Fruit fly (Drosophila melanogaster) whole organism, embryonic: Measurements from ENCODE around the gene CG31875.
A peak's percentile ranks its signal among the peaks of the same experiment; 100 is the strongest.

Experiments used
- Atf-2 ChIP-seq: fragments of 200-800 bp; sonication (Bioruptor generic); optimal IDR thresholded peaks from 2 replicates; lab custom pipeline; 2016; ENCODE audit warnings: missing biosample characterization, missing genetic modification characterization
- Atf3 ChIP-seq: fragments of 200-800 bp; sonication (Bioruptor generic); optimal IDR thresholded peaks from 3 replicates; lab custom pipeline; 2016; ENCODE audit warnings: missing biosample characterization, missing genetic modification characterization
- CG10321 ChIP-seq: fragments of 200-800 bp; sonication (Bioruptor generic); IDR thresholded peaks from 2 replicates; pipeline ENCODE4 v1.3.6; 2022; ENCODE audit warnings: missing biosample characterization, missing genetic modification characterization
- CG10366 ChIP-seq: fragments of 200-800 bp; sonication (Bioruptor generic); IDR thresholded peaks from 2 replicates; pipeline ENCODE4 v1.3.6; 2022; ENCODE audit warnings: missing biosample characterization, missing genetic modification characterization
- CG10565 ChIP-seq: fragments of 200-800 bp; sonication (Bioruptor generic); optimal IDR thresholded peaks from 3 replicates; lab custom pipeline; 2016; ENCODE audit warnings: missing biosample characterization, mild to moderate bottlenecking, missing genetic modification characterization
- CG10959 ChIP-seq: fragments of 200-800 bp; sonication (Bioruptor generic); IDR thresholded peaks from 2 replicates; pipeline ENCODE4 v1.3.6; 2022; ENCODE audit warnings: missing biosample characterization, missing genetic modification characterization
- CG11696 ChIP-seq: fragments of 200-800 bp; sonication (Bioruptor generic); IDR thresholded peaks from 2 replicates; pipeline ENCODE4 v1.3.6; 2022; ENCODE audit warnings: missing biosample characterization, missing genetic modification characterization
- CG12659 ChIP-seq: fragments of 200-800 bp; sonication (Bioruptor generic); optimal IDR thresholded peaks from 3 replicates; lab custom pipeline; 2017; ENCODE audit warnings: mild to moderate bottlenecking, missing biosample characterization, missing genetic modification reagents, missing genetic modification characterization
- CG13624 ChIP-seq: fragments of 200-800 bp; sonication (Bioruptor generic); optimal IDR thresholded peaks from 2 replicates; lab custom pipeline; 2016; ENCODE audit warnings: missing biosample characterization, missing genetic modification characterization
- CG15479 ChIP-seq: fragments of 200-800 bp; sonication (Bioruptor generic); optimal IDR thresholded peaks from 3 replicates; lab custom pipeline; 2019; ENCODE audit warnings: missing biosample characterization, mild to moderate bottlenecking, missing genetic modification characterization, moderate library complexity
- CG17328 ChIP-seq: fragments of 200-800 bp; sonication (Bioruptor generic); IDR thresholded peaks from 2 replicates; pipeline ENCODE4 v1.3.6; 2022; ENCODE audit warnings: missing biosample characterization, missing genetic modification characterization
- CG1792 ChIP-seq: fragments of 200-800 bp; sonication (Bioruptor generic); optimal IDR thresholded peaks from 2 replicates; lab custom pipeline; 2016; ENCODE audit warnings: missing biosample characterization, missing genetic modification characterization
- CG43689 ChIP-seq: fragments of 200-800 bp; sonication (Bioruptor generic); IDR thresholded peaks from 2 replicates; pipeline ENCODE4 v1.3.6; 2022; ENCODE audit warnings: missing biosample characterization, missing genetic modification characterization
- CG4730 ChIP-seq: fragments of 200-800 bp; sonication (Bioruptor generic); IDR thresholded peaks from 2 replicates; pipeline ENCODE4 v1.3.6; 2022; ENCODE audit warnings: missing biosample characterization, missing genetic modification characterization
- CG5180 ChIP-seq: fragments of 200-800 bp; sonication (Bioruptor generic); optimal IDR thresholded peaks from 3 replicates; lab custom pipeline; 2017; ENCODE audit warnings: missing biosample characterization, missing genetic modification characterization, mild to moderate bottlenecking, moderate library complexity, missing genetic modification reagents
- CG5245 ChIP-seq: fragments of 200-800 bp; sonication (Bioruptor generic); optimal IDR thresholded peaks from 3 replicates; lab custom pipeline; 2016; ENCODE audit warnings: missing biosample characterization, missing genetic modification characterization
- CG6254 ChIP-seq: fragments of 200-800 bp; sonication (Bioruptor generic); optimal IDR thresholded peaks from 3 replicates; lab custom pipeline; 2017; ENCODE audit warnings: mild to moderate bottlenecking, missing biosample characterization, missing genetic modification reagents, missing genetic modification characterization
- CG6683 ChIP-seq: fragments of 200-800 bp; sonication (Bioruptor generic); optimal IDR thresholded peaks from 2 replicates; lab custom pipeline; 2017; ENCODE audit warnings: missing biosample characterization, mild to moderate bottlenecking, missing genetic modification characterization, missing genetic modification reagents
- CG6791 ChIP-seq: fragments of 200-800 bp; sonication (Bioruptor generic); IDR thresholded peaks from 3 replicates; pipeline ENCODE4 v1.3.6; 2022; ENCODE audit warnings: missing biosample characterization, missing genetic modification characterization; ENCODE audit not compliant: partially characterized antibody
- CG7357 ChIP-seq: fragments of 200-800 bp; sonication (Bioruptor generic); IDR thresholded peaks from 3 replicates; pipeline ENCODE4 v1.3.6; 2022; ENCODE audit warnings: missing biosample characterization, missing genetic modification characterization
- CG7839 ChIP-seq: fragments of 200-800 bp; sonication (Bioruptor generic); optimal IDR thresholded peaks from 3 replicates; lab custom pipeline; 2018; ENCODE audit warnings: missing biosample characterization, mild to moderate bottlenecking, missing genetic modification characterization, moderate library complexity
- CG7928 ChIP-seq: fragments of 200-800 bp; sonication (Bioruptor generic); optimal IDR thresholded peaks from 2 replicates; lab custom pipeline; 2017; ENCODE audit warnings: missing biosample characterization, mild to moderate bottlenecking, missing genetic modification characterization
- CG8089 ChIP-seq: fragments of 200-800 bp; sonication (Bioruptor generic); optimal IDR thresholded peaks from 3 replicates; lab custom pipeline; 2016; ENCODE audit warnings: missing biosample characterization, missing genetic modification characterization
- CG8924 ChIP-seq: fragments of 200-800 bp; optimal IDR thresholded peaks from 3 replicates; lab custom pipeline; 2019; ENCODE audit warnings: missing biosample characterization, mild to moderate bottlenecking, missing genetic modification characterization, moderate library complexity
- CG9932 ChIP-seq: fragments of 200-800 bp; sonication (Bioruptor generic); IDR thresholded peaks from 2 replicates; pipeline ENCODE4 v1.3.6; 2022; ENCODE audit warnings: missing biosample characterization, missing genetic modification characterization
- Chrac-16 ChIP-seq: fragments of 200-800 bp; sonication (Bioruptor generic); optimal IDR thresholded peaks from 3 replicates; lab custom pipeline; 2016; ENCODE audit warnings: missing biosample characterization, missing genetic modification characterization
- Dek ChIP-seq: fragments of 200-800 bp; sonication (Bioruptor generic); optimal IDR thresholded peaks from 3 replicates; lab custom pipeline; 2019; ENCODE audit warnings: missing biosample characterization, mild to moderate bottlenecking, missing genetic modification characterization, moderate library complexity
- Dll ChIP-seq: fragments of 200-800 bp; sonication (Bioruptor generic); IDR thresholded peaks from 4 replicates; pipeline ENCODE4 v1.3.6; 2022; ENCODE audit warnings: missing biosample characterization, missing genetic modification characterization; ENCODE audit not compliant: partially characterized antibody
- Elba2 ChIP-seq: fragments of 200-800 bp; sonication (Bioruptor generic); optimal IDR thresholded peaks from 3 replicates; lab custom pipeline; 2016; ENCODE audit warnings: missing biosample characterization, missing genetic modification characterization
- Ets97D ChIP-seq: fragments of 200-800 bp; sonication (Bioruptor generic); optimal IDR thresholded peaks from 3 replicates; lab custom pipeline; 2016; ENCODE audit warnings: missing biosample characterization, missing genetic modification characterization
- Oaz ChIP-seq: fragments of 200-800 bp; sonication (Bioruptor generic); IDR thresholded peaks from 2 replicates; pipeline ENCODE4 v1.3.6; 2022; ENCODE audit warnings: missing biosample characterization, missing genetic modification characterization
- Six4 ChIP-seq: fragments of 200-800 bp; sonication (Bioruptor generic); optimal IDR thresholded peaks from 2 replicates; lab custom pipeline; 2016; ENCODE audit warnings: missing biosample characterization, missing genetic modification characterization
- bowl ChIP-seq: fragments of 200-800 bp; sonication (Bioruptor generic); IDR thresholded peaks from 2 replicates; pipeline ENCODE4 v1.3.6; 2022; ENCODE audit warnings: missing biosample characterization, missing genetic modification characterization
- dimm ChIP-seq: fragments of 200-800 bp; sonication (Bioruptor generic); IDR thresholded peaks from 2 replicates; pipeline ENCODE4 v1.3.6; 2022; ENCODE audit warnings: missing biosample characterization, missing genetic modification characterization
- disco-r ChIP-seq: fragments of 200-800 bp; sonication (Bioruptor generic); optimal IDR thresholded peaks from 2 replicates; lab custom pipeline; 2016; ENCODE audit warnings: missing biosample characterization, missing genetic modification characterization
- dmrt99B ChIP-seq: fragments of 200-800 bp; sonication (Bioruptor generic); optimal IDR thresholded peaks from 2 replicates; lab custom pipeline; 2018; ENCODE audit warnings: missing biosample characterization, mild to moderate bottlenecking, missing genetic modification characterization, moderate library complexity
- esg ChIP-seq: fragments of 200-800 bp; sonication (Bioruptor generic); conservative IDR thresholded peaks from 2 replicates; pipeline ENCODE4 v1.3.6; 2022; ENCODE audit warnings: missing biosample characterization, missing genetic modification characterization
- ftz-f1 ChIP-seq: fragments of 200-800 bp; sonication (Bioruptor generic); optimal IDR thresholded peaks from 2 replicates; lab custom pipeline; 2016; ENCODE audit warnings: missing biosample characterization, missing genetic modification characterization
- fu2 ChIP-seq: fragments of 200-800 bp; sonication (Bioruptor generic); optimal IDR thresholded peaks from 2 replicates; lab custom pipeline; 2016; ENCODE audit warnings: missing biosample characterization, missing genetic modification characterization
- inv ChIP-seq: fragments of 200-800 bp; sonication (Bioruptor generic); IDR thresholded peaks from 2 replicates; pipeline ENCODE4 v1.3.6; 2022; ENCODE audit warnings: missing biosample characterization, missing genetic modification characterization; ENCODE audit not compliant: partially characterized antibody
- ken ChIP-seq: fragments of 200-800 bp; sonication (Bioruptor generic); IDR thresholded peaks from 3 replicates; pipeline ENCODE4 v1.3.6; 2022; ENCODE audit warnings: missing biosample characterization, missing genetic modification characterization
- knrl ChIP-seq: fragments of 200-800 bp; sonication (Bioruptor generic); IDR thresholded peaks from 3 replicates; pipeline ENCODE4 v1.3.6; 2022; ENCODE audit warnings: missing biosample characterization, missing genetic modification characterization; ENCODE audit not compliant: partially characterized antibody
- maf-S ChIP-seq: fragments of 200-800 bp; sonication (Bioruptor generic); optimal IDR thresholded peaks from 2 replicates; lab custom pipeline; 2016; ENCODE audit warnings: missing biosample characterization, missing genetic modification characterization
- peb ChIP-seq: fragments of 200-800 bp; sonication (Bioruptor generic); IDR thresholded peaks from 2 replicates; pipeline ENCODE4 v1.3.6; 2022; ENCODE audit warnings: missing biosample characterization, missing genetic modification characterization
- sisA ChIP-seq: fragments of 200-800 bp; sonication (Bioruptor generic); IDR thresholded peaks from 2 replicates; pipeline ENCODE4 v1.3.6; 2022; ENCODE audit warnings: missing biosample characterization, missing genetic modification characterization
- slou ChIP-seq: fragments of 200-800 bp; sonication (Bioruptor generic); optimal IDR thresholded peaks from 3 replicates; lab custom pipeline; 2016; ENCODE audit warnings: missing biosample characterization, missing genetic modification characterization
- sna ChIP-seq: fragments of 200-800 bp; sonication (Bioruptor generic); IDR thresholded peaks from 2 replicates; pipeline ENCODE4 v1.3.6; 2022; ENCODE audit warnings: missing biosample characterization, missing genetic modification characterization; ENCODE audit not compliant: partially characterized antibody
- so ChIP-seq: fragments of 200-800 bp; sonication (Bioruptor generic); IDR thresholded peaks from 3 replicates; pipeline ENCODE4 v1.3.6; 2022; ENCODE audit warnings: missing biosample characterization, missing genetic modification characterization
- sr ChIP-seq: fragments of 200-800 bp; sonication (Bioruptor generic); IDR thresholded peaks from 3 replicates; pipeline ENCODE4 v1.3.6; 2022; ENCODE audit warnings: missing biosample characterization, missing genetic modification characterization
- wdn ChIP-seq: fragments of 200-800 bp; sonication (Bioruptor generic); IDR thresholded peaks from 2 replicates; pipeline ENCODE4 v1.3.6; 2022; ENCODE audit warnings: missing biosample characterization, missing genetic modification characterization
- wek ChIP-seq: fragments of 200-800 bp; sonication (Bioruptor generic); optimal IDR thresholded peaks from 3 replicates; lab custom pipeline; 2018; ENCODE audit warnings: missing biosample characterization, mild to moderate bottlenecking, missing genetic modification characterization, moderate library complexity

Gene CG31875

DNA sequence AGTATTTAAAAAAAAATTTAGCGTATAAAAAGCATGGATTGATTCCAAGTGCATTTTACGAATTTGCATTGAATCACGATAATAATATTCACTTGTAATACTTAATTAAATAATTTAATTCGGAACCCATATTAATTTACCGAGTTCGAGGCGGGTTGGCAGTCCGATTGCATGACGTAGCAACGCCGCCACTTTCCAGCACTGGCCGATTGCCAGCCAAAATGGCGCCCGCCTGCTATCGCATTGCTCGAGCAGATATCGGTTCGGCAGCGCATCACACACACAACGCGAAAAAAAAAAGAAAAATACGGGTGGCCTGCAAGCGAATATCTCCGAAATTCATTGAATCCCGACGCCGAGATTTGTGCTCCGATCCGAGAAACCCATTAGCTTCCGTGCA, 1.1 kb upstream of the CG31875 start, which contains the start of gene Ndf (continued):
- TF ChIP-seq CG5180 (no peak), dmrt99B (peak; percentile 43), CG4730 (GFP tag; lab: Robert Waterston, UW) (peak; percentile 51), fu2 (GFP tag; lab: Kevin White, UChicago) (no peak), CG17328 (peak; percentile 68), sisA (GFP tag; lab: Robert Waterston, UW) (peak; percentile 50), Dll (GFP tag; lab: Robert Waterston, UW) (peak; percentile 72), CG7839 (tag; lab: Kevin White, UChicago) (peak; percentile 61), Dek (tag; lab: Kevin White, UChicago) (peak; percentile 53), CG6683 (peak; percentile 9), CG10959 (GFP tag; lab: Robert Waterston, UW) (0 out of 2 replicates have a peak, but pooled peaks have one; percentile 24), esg (GFP tag; lab: Robert Waterston, UW) (no peak; the same call in 1 of the 2 replicates), CG10565 (no peak), sr (GFP tag; lab: Robert Waterston, UW) (no peak), bowl (no peak), CG12659 (GFP tag; lab: Kevin White, UChicago) (peak; percentile 85), ken (GFP tag; lab: Robert Waterston, UW) (peak; percentile 83), peb (no peak), ftz-f1 (GFP tag; lab: Kevin White, UChicago) (peak; percentile 41), CG8924 (tag; lab: Kevin White, UChicago) (peak; percentile 64), CG8089 (GFP tag; lab: Kevin White, UChicago) (peak; percentile 31), CG7357 (GFP tag; lab: Robert Waterston, UW) (no peak), Atf3 (GFP tag; lab: Kevin White, UChicago) (peak; percentile 28), CG11696 (GFP tag; lab: Robert Waterston, UW) (0 out of 2 replicates have a peak, but pooled peaks have one; percentile 30), CG5245 (peak; percentile 23), maf-S (GFP tag; lab: Kevin White, UChicago) (peak; percentile 34), CG6791 (GFP tag; lab: Robert Waterston, UW) (peak; percentile 83), dimm (GFP tag; lab: Robert Waterston, UW) (peak; percentile 29; the same call in 1 of the 2 replicates), CG1792 (GFP tag; lab: Kevin White, UChicago) (peak; percentile 44), CG13624 (GFP tag; lab: Kevin White, UChicago) (peak; percentile 59), Atf-2 (GFP tag; lab: Kevin White, UChicago) (no peak), CG15479 (GFP tag; lab: Kevin White, UChicago) (no peak), Chrac-16 (GFP tag; lab: Kevin White, UChicago) (peak; percentile 61), CG7928 (no peak), Elba2 (GFP tag; lab: Kevin White, UChicago) (no peak), disco-r (GFP tag; lab: Kevin White, UChicago) (no peak), CG9932 (GFP tag; lab: Robert Waterston, UW) (peak; percentile 87), slou (peak; percentile 20), CG6254 (peak; percentile 7), Oaz (GFP tag; lab: Robert Waterston, UW) (peak; percentile 54), CG10366 (GFP tag; lab: Robert Waterston, UW) (peak; percentile 57), Six4 (peak; percentile 15), so (GFP tag; lab: Robert Waterston, UW) (peak; percentile 22; the same call in 1 of the 3 replicates), wek (GFP tag; lab: Kevin White, UChicago) (peak; percentile 41), sna (GFP tag; lab: Robert Waterston, UW) (peak; percentile 65), wdn (peak; percentile 73), inv (peak; percentile 73), knrl (GFP tag; lab: Robert Waterston, UW) (peak; percentile 79), Ets97D (GFP tag; lab: Kevin White, UChicago) (peak; percentile 93), CG43689 (GFP tag; lab: Robert Waterston, UW) (no peak), CG10321 (GFP tag; lab: Robert Waterston, UW) (no peak)
